Worm (Caenorhabditis elegans): Measurements from ENCODE around the gene set-13.

- no peak for TF ChIP-seq nhr-11 (tag; optimal IDR thresholded peaks at IDR 0.05)
- TF ChIP-seq nhr-23 (tag; optimal IDR thresholded peaks at IDR 0.05): no peak
- no peak for TF ChIP-seq elt-3 (tag; optimal IDR thresholded peaks at IDR 0.05)
- TF ChIP-seq Y55F3AM.14 (GFP tag; optimal IDR thresholded peaks at IDR 0.05): no peak
- TF ChIP-seq lsy-2 (tag; optimal IDR thresholded peaks at IDR 0.05): peak in 1 of 2 experiments; percentile 65
Observed at ce11 chrII:2804245-2804644, 12.5 kb upstream of the set-13 start.
